Fruit fly (Drosophila melanogaster): ENCODE results near the gene Zw10.

The Zw10 gene

dm6 chrX:2591315-2591999 lies 12.5 kb upstream of the Zw10 start (continued):
- no peak for TF ChIP-seq Lim3 (GFP tag; IDR thresholded peaks at IDR 0.05)
- peak; percentile 45 for TF ChIP-seq CG10209 (GFP tag; optimal IDR thresholded peaks at IDR 0.05)
- TF ChIP-seq CG6854 (GFP tag; optimal IDR thresholded peaks at IDR 0.05) = peak; percentile 30
- TF ChIP-seq chif (GFP tag; optimal IDR thresholded peaks at IDR 0.05) = peak in 1 of 2 experiments; percentile 3
- TF ChIP-seq Nf-YC (tag; optimal IDR thresholded peaks at IDR 0.05) = peak; percentile 9
- TF ChIP-seq Fer3 (tag; optimal IDR thresholded peaks at IDR 0.05) = peak; percentile 8
- no peak for TF ChIP-seq dm (GFP tag; optimal IDR thresholded peaks at IDR 0.05)
- TF ChIP-seq zf30C (GFP tag; optimal IDR thresholded peaks at IDR 0.05) = peak; percentile 26
- peak; percentile 16 for TF ChIP-seq CG17359 (tag; optimal IDR thresholded peaks at IDR 0.05)
- peak; percentile 34 for TF ChIP-seq CG13424 (tag; optimal IDR thresholded peaks at IDR 0.05)
- peak; percentile 27 for TF ChIP-seq fd3F (GFP tag; optimal IDR thresholded peaks at IDR 0.05)
- TF ChIP-seq pho (GFP tag; optimal IDR thresholded peaks at IDR 0.05) = no peak
- TF ChIP-seq PHDP (tag; optimal IDR thresholded peaks at IDR 0.05) = peak; percentile 24
- peak; percentile 48 for TF ChIP-seq CoRest (tag; optimal IDR thresholded peaks at IDR 0.05)
- no peak; the same call in 1 of the 2 replicates for TF ChIP-seq CG14014 (GFP tag; IDR thresholded peaks at IDR 0.05)
- peak; percentile 54; the same call in 2 of the 3 replicates for TF ChIP-seq CG17361 (GFP tag; IDR thresholded peaks at IDR 0.05)
- TF ChIP-seq CG9727 (GFP tag; optimal IDR thresholded peaks at IDR 0.05) = peak; percentile 57
- TF ChIP-seq CG11696 (GFP tag; IDR thresholded peaks at IDR 0.05) = no peak
- peak; percentile 41 for TF ChIP-seq org-1 (GFP tag; optimal IDR thresholded peaks at IDR 0.05)
- TF ChIP-seq CG18599 (GFP tag; optimal IDR thresholded peaks at IDR 0.05) = peak; percentile 73
- TF ChIP-seq Meics (GFP tag; optimal IDR thresholded peaks at IDR 0.05) = peak; percentile 72
- no peak for TF ChIP-seq repo (GFP tag; optimal IDR thresholded peaks at IDR 0.05)
- peak; percentile 24 for TF ChIP-seq Sox100B (GFP tag; optimal IDR thresholded peaks at IDR 0.05)
- peak; percentile 28; the same call in 1 of the 2 replicates for TF ChIP-seq lmd (GFP tag; IDR thresholded peaks at IDR 0.05)
- TF ChIP-seq Neu2 (GFP tag; optimal IDR thresholded peaks at IDR 0.05; ENCODE audit: borderline replicate concordance) = no peak
- 0 out of 2 replicates have a peak, but pooled peaks have one; percentile 13 for TF ChIP-seq CG6689 (GFP tag; IDR thresholded peaks at IDR 0.05)
- no peak for TF ChIP-seq CG10462 (GFP tag; optimal IDR thresholded peaks at IDR 0.05)
- no peak for TF ChIP-seq CG11695 (GFP tag; IDR thresholded peaks at IDR 0.05)
- peak; percentile 12 for TF ChIP-seq CG9609 (GFP tag; optimal IDR thresholded peaks at IDR 0.05)
- peak; percentile 5 for TF ChIP-seq Oli (tag; optimal IDR thresholded peaks at IDR 0.05)
- TF ChIP-seq Fer1 (GFP tag; optimal IDR thresholded peaks at IDR 0.05) = peak; percentile 39
- TF ChIP-seq CG8089 (GFP tag; optimal IDR thresholded peaks at IDR 0.05) = no peak
- TF ChIP-seq CG11247 (GFP tag; IDR thresholded peaks at IDR 0.05) = no peak
- TF ChIP-seq CG15269 (tag; optimal IDR thresholded peaks at IDR 0.05) = peak; percentile 63
- no peak for TF ChIP-seq CG4328 (GFP tag; optimal IDR thresholded peaks at IDR 0.05)
- peak; percentile 22 for TF ChIP-seq CG10274 (GFP tag; optimal IDR thresholded peaks at IDR 0.05)
- TF ChIP-seq CG7839 (tag; optimal IDR thresholded peaks at IDR 0.05) = peak; percentile 47
- TF ChIP-seq Antp (GFP tag; optimal IDR thresholded peaks at IDR 0.05) = peak; percentile 19
- peak; percentile 29 for TF ChIP-seq nmo (GFP tag; optimal IDR thresholded peaks at IDR 0.05)
- TF ChIP-seq Rfx (GFP tag; IDR thresholded peaks at IDR 0.05) = peak; percentile 21; the same call in 1 of the 2 replicates
- TF ChIP-seq slbo (GFP tag; IDR thresholded peaks at IDR 0.05) = 0 out of 2 replicates have a peak, but pooled peaks have one; percentile 55
- no peak for TF ChIP-seq salm (tag; optimal IDR thresholded peaks at IDR 0.05)
- no peak for TF ChIP-seq E2f1 (GFP tag; IDR thresholded peaks at IDR 0.05)
- peak; percentile 35 for TF ChIP-seq NfI (GFP tag; optimal IDR thresholded peaks at IDR 0.05)
- TF ChIP-seq CG11504 (tag; optimal IDR thresholded peaks at IDR 0.05) = peak; percentile 56
- no peak for TF ChIP-seq ATbp (GFP tag; optimal IDR thresholded peaks at IDR 0.05)
- no peak for TF ChIP-seq nerfin-2 (GFP tag; IDR thresholded peaks at IDR 0.05; ENCODE audit: partially characterized antibody)
- TF ChIP-seq Max (GFP tag; optimal IDR thresholded peaks at IDR 0.05) = no peak
- TF ChIP-seq Side (GFP tag; optimal IDR thresholded peaks at IDR 0.05) = no peak
